Worm (Caenorhabditis elegans) whole organism, young adult: ENCODE data around the gene sri-78.
"Not testable (repeated sequence)": the region's sequence is repeated elsewhere in the genome, so short reads cannot be mapped to it uniquely, and the experiment has no call there.

Experiments used
- ceh-58 ChIP-seq: fragments of 200-800 bp; sonication (Bioruptor generic); IDR thresholded peaks from 2 replicates; pipeline ENCODE4 v1.3.6; 2022; ENCODE audit warnings: missing genetic modification characterization, missing compliant biosample characterization
- madf-6 ChIP-seq: fragments of 200-800 bp; sonication (Bioruptor generic); IDR thresholded peaks from 2 replicates; pipeline ENCODE4 v1.3.6; 2022; ENCODE audit warnings: missing genetic modification reagents, missing genetic modification characterization, missing compliant biosample characterization
- unc-62 ChIP-seq: fragments of 150-350 bp; optimal IDR thresholded peaks from 2 replicates; lab custom pipeline; 2014; ENCODE audit warnings: missing biosample characterization, missing genetic modification reagents, missing genetic modification characterization

ce11 chrII:3191544-3191943 is 6.6 kb downstream of the sri-78 start, which contains the start of gene Y27F2A.9:
- not testable (repeated sequence) for TF ChIP-seq ceh-58; unc-62; madf-6 (GFP tag; lab: Robert Waterston, UW)
